Worm (Caenorhabditis elegans) whole organism, L2 larva: Measurements from ENCODE around the gene iscu-1.

Experiments
- ama-1 ChIP-seq: fragments of 150-350 bp; optimal IDR thresholded peaks from 2 replicates; lab custom pipeline; 2018; ENCODE audit warnings: inconsistent platforms
- blmp-1 ChIP-seq: sonication (generic microtip); optimal IDR thresholded peaks from 2 replicates; lab custom pipeline; 2017; ENCODE audit warnings: missing genetic modification characterization, mild to moderate bottlenecking, missing compliant biosample characterization, antibody characterized with exemption, moderate library complexity; ENCODE audit not compliant: insufficient read depth
- ceh-82 ChIP-seq: fragments of 150-350 bp; optimal IDR thresholded peaks from 2 replicates; lab custom pipeline; 2014; ENCODE audit warnings: missing biosample characterization, missing genetic modification characterization
- egl-27 ChIP-seq: sonication (generic microtip); optimal IDR thresholded peaks from 3 replicates; lab custom pipeline; 2017; ENCODE audit warnings: missing biosample characterization, missing genetic modification reagents, missing genetic modification characterization
- fos-1 ChIP-seq: fragments of 150-350 bp; optimal IDR thresholded peaks from 2 replicates; lab custom pipeline; 2014; ENCODE audit warnings: missing biosample characterization, missing genetic modification characterization
- lsy-2 ChIP-seq, 2 experiments: fragments of 150-350 bp in 1 of 2; sonication (generic microtip) in 1 of 2; optimal IDR thresholded peaks; 2 replicates each; lab custom pipeline; 2014 to 2017; ENCODE audit warnings: missing biosample characterization in 2 of 2, missing genetic modification characterization in 2 of 2
- nhr-11 ChIP-seq: fragments of 150-350 bp; optimal IDR thresholded peaks from 2 replicates; lab custom pipeline; 2014; ENCODE audit warnings: missing biosample characterization, missing genetic modification characterization
- nhr-129 ChIP-seq: fragments of 150-350 bp; optimal IDR thresholded peaks from 2 replicates; lab custom pipeline; 2014; ENCODE audit warnings: missing biosample characterization, missing genetic modification characterization
- nhr-23 ChIP-seq: fragments of 150-350 bp; optimal IDR thresholded peaks from 2 replicates; lab custom pipeline; 2014; ENCODE audit warnings: missing biosample characterization, missing genetic modification reagents, missing genetic modification characterization
- nhr-237 ChIP-seq: fragments of 150-350 bp; optimal IDR thresholded peaks from 2 replicates; lab custom pipeline; 2014; ENCODE audit warnings: missing biosample characterization, missing genetic modification characterization
- nhr-25 ChIP-seq: fragments of 150-350 bp; sonication (generic microtip); optimal IDR thresholded peaks from 3 replicates; lab custom pipeline; 2014; ENCODE audit warnings: missing biosample characterization, missing genetic modification characterization
- skn-1 ChIP-seq: sonication (generic microtip); optimal IDR thresholded peaks from 2 replicates; lab custom pipeline; 2017; ENCODE audit warnings: missing biosample characterization, missing genetic modification characterization
- unc-39 ChIP-seq: fragments of 150-350 bp; optimal IDR thresholded peaks from 2 replicates; lab custom pipeline; 2014; ENCODE audit warnings: missing biosample characterization, missing genetic modification characterization
- ztf-11 ChIP-seq: sonication (generic microtip); optimal IDR thresholded peaks from 2 replicates; lab custom pipeline; 2017; ENCODE audit warnings: missing biosample characterization, missing genetic modification characterization

- TF ChIP-seq ztf-11 = no peak
- no peak for TF ChIP-seq nhr-11 (tag; lab: Kevin White, UChicago)
- no peak for TF ChIP-seq skn-1
- no peak for TF ChIP-seq unc-39
- peak; percentile 17 for TF ChIP-seq ama-1 (lab: Kevin White, UChicago)
- no peak for TF ChIP-seq blmp-1 (tag; lab: Kevin White, UChicago)
- no peak for TF ChIP-seq fos-1
- TF ChIP-seq nhr-23 (tag; lab: Kevin White, UChicago) = no peak
- no peak for TF ChIP-seq ceh-82 (tag; lab: Kevin White, UChicago)
- no peak for TF ChIP-seq lsy-2 (tag; optimal IDR thresholded peaks at IDR 0.05; lab: Kevin White, UChicago)
- TF ChIP-seq nhr-237 (tag; lab: Kevin White, UChicago) = no peak
- TF ChIP-seq nhr-129 (tag; lab: Kevin White, UChicago) = peak; percentile 44
- TF ChIP-seq egl-27 = no peak
- TF ChIP-seq nhr-25 (tag; lab: Kevin White, UChicago) = no peak
Observed at ce11 chrIV:13784774-13785173, 1.0 kb downstream of the iscu-1 start.
